Fruit fly (Drosophila melanogaster) whole organism, embryonic: Measurements from ENCODE around the gene lectin-28C.
A peak's percentile ranks its signal among the peaks of the same experiment; 100 is the strongest.

ENCODE experiments used
- B-H1 ChIP-seq: fragments of 200-800 bp; sonication (Bioruptor generic); IDR thresholded peaks from 3 replicates; pipeline ENCODE4 v1.3.6; 2022; ENCODE audit warnings: missing biosample characterization, missing genetic modification characterization
- Blimp-1 ChIP-seq: fragments of 200-800 bp; sonication (Bioruptor generic); optimal IDR thresholded peaks from 3 replicates; lab custom pipeline; 2018; ENCODE audit warnings: missing biosample characterization, missing genetic modification characterization, mild to moderate bottlenecking, moderate library complexity, missing genetic modification reagents
- CG1024 ChIP-seq: fragments of 200-800 bp; sonication (Bioruptor generic); IDR thresholded peaks from 2 replicates; pipeline ENCODE4 v1.3.6; 2022; ENCODE audit warnings: missing biosample characterization, missing genetic modification characterization
- CG14710 ChIP-seq: fragments of 200-800 bp; sonication (Bioruptor generic); optimal IDR thresholded peaks from 3 replicates; lab custom pipeline; 2019; ENCODE audit warnings: missing biosample characterization, mild to moderate bottlenecking, missing genetic modification characterization, moderate library complexity
- CG14965 ChIP-seq: fragments of 200-800 bp; sonication (Bioruptor generic); optimal IDR thresholded peaks from 2 replicates; lab custom pipeline; 2016; ENCODE audit warnings: missing biosample characterization, missing genetic modification characterization, borderline replicate concordance
- CG15514 ChIP-seq: fragments of 200-800 bp; sonication (Bioruptor generic); optimal IDR thresholded peaks from 3 replicates; lab custom pipeline; 2017; ENCODE audit warnings: missing biosample characterization, missing genetic modification characterization, mild to moderate bottlenecking, moderate library complexity, missing genetic modification reagents
- CG1647 ChIP-seq: fragments of 200-800 bp; sonication (Bioruptor generic); optimal IDR thresholded peaks from 3 replicates; lab custom pipeline; 2016; ENCODE audit warnings: missing biosample characterization, missing genetic modification characterization
- CG17186 ChIP-seq: fragments of 200-800 bp; sonication (Bioruptor generic); optimal IDR thresholded peaks from 3 replicates; lab custom pipeline; 2017; ENCODE audit warnings: missing biosample characterization, missing genetic modification reagents, missing genetic modification characterization
- CG33213 ChIP-seq: fragments of 200-800 bp; sonication (Bioruptor generic); optimal IDR thresholded peaks from 3 replicates; lab custom pipeline; 2016; ENCODE audit warnings: missing biosample characterization, missing genetic modification characterization
- CG4328 ChIP-seq: fragments of 200-800 bp; sonication (Bioruptor generic); optimal IDR thresholded peaks from 3 replicates; lab custom pipeline; 2017; ENCODE audit warnings: missing biosample characterization, missing genetic modification reagents, missing genetic modification characterization
- CG4730 ChIP-seq: fragments of 200-800 bp; sonication (Bioruptor generic); IDR thresholded peaks from 2 replicates; pipeline ENCODE4 v1.3.6; 2022; ENCODE audit warnings: missing biosample characterization, missing genetic modification characterization
- CG7839 ChIP-seq: fragments of 200-800 bp; sonication (Bioruptor generic); optimal IDR thresholded peaks from 3 replicates; lab custom pipeline; 2018; ENCODE audit warnings: missing biosample characterization, mild to moderate bottlenecking, missing genetic modification characterization, moderate library complexity
- D19A ChIP-seq: fragments of 200-800 bp; optimal IDR thresholded peaks from 3 replicates; lab custom pipeline; 2019; ENCODE audit warnings: missing biosample characterization, mild to moderate bottlenecking, missing genetic modification characterization, moderate library complexity
- Dbx ChIP-seq: fragments of 200-800 bp; sonication (Bioruptor generic); IDR thresholded peaks from 3 replicates; pipeline ENCODE4 v1.3.6; 2022; ENCODE audit warnings: missing biosample characterization, missing genetic modification characterization
- Dp ChIP-seq: fragments of 200-800 bp; sonication (Bioruptor generic); optimal IDR thresholded peaks from 2 replicates; lab custom pipeline; 2018; ENCODE audit warnings: missing biosample characterization, mild to moderate bottlenecking, missing genetic modification characterization, moderate library complexity
- E2f1 ChIP-seq: fragments of 200-800 bp; sonication (Bioruptor generic); IDR thresholded peaks from 2 replicates; pipeline ENCODE4 v1.3.6; 2022; ENCODE audit warnings: missing biosample characterization, missing genetic modification characterization
- Fer1 ChIP-seq: fragments of 200-800 bp; sonication (Bioruptor generic); optimal IDR thresholded peaks from 2 replicates; lab custom pipeline; 2017; ENCODE audit warnings: missing biosample characterization, mild to moderate bottlenecking, missing genetic modification characterization
- Gug ChIP-seq: fragments of 200-800 bp; sonication (Bioruptor generic); IDR thresholded peaks from 4 replicates; pipeline ENCODE4 v1.3.6; 2022; ENCODE audit warnings: missing biosample characterization, missing genetic modification characterization
- HLH4C ChIP-seq: fragments of 200-800 bp; sonication (Bioruptor generic); IDR thresholded peaks from 3 replicates; pipeline ENCODE4 v1.3.6; 2022; ENCODE audit warnings: missing biosample characterization, missing genetic modification characterization; ENCODE audit not compliant: partially characterized antibody
- Hand ChIP-seq: fragments of 200-800 bp; sonication (Bioruptor generic); optimal IDR thresholded peaks from 2 replicates; lab custom pipeline; 2017; ENCODE audit warnings: mild to moderate bottlenecking, missing biosample characterization, missing genetic modification reagents, missing genetic modification characterization
- Neu2 ChIP-seq: fragments of 200-800 bp; sonication (Bioruptor generic); optimal IDR thresholded peaks from 3 replicates; lab custom pipeline; 2016; ENCODE audit warnings: missing biosample characterization, missing genetic modification characterization, borderline replicate concordance
- Pdp1 ChIP-seq, 2 experiments: fragments of 200-800 bp; sonication (Bioruptor generic); optimal IDR thresholded peaks; 3 replicates each; lab custom pipeline; 2016; ENCODE audit warnings: missing biosample characterization in 2 of 2, missing genetic modification characterization in 2 of 2, mild to moderate bottlenecking in 1 of 2, moderate library complexity in 1 of 2
- Scr ChIP-seq: fragments of 200-800 bp; sonication (Bioruptor generic); IDR thresholded peaks from 2 replicates; pipeline ENCODE4 v1.3.6; 2022; ENCODE audit warnings: missing biosample characterization, missing genetic modification characterization; ENCODE audit not compliant: partially characterized antibody
- Sin3A ChIP-seq: fragments of >200 bp; optimal IDR thresholded peaks from 2 replicates; lab custom pipeline; 2018
- TFAM ChIP-seq: fragments of 200-800 bp; sonication (Bioruptor generic); optimal IDR thresholded peaks from 2 replicates; lab custom pipeline; 2017; ENCODE audit warnings: missing biosample characterization, missing genetic modification characterization, inconsistent platforms
- Xbp1 ChIP-seq: fragments of 200-800 bp; sonication (Bioruptor generic); optimal IDR thresholded peaks from 3 replicates; lab custom pipeline; 2016; ENCODE audit warnings: missing biosample characterization, mild to moderate bottlenecking, missing genetic modification characterization
- abd-A ChIP-seq: fragments of 200-800 bp; sonication (Bioruptor generic); optimal IDR thresholded peaks from 3 replicates; lab custom pipeline; 2019; ENCODE audit warnings: missing biosample characterization, mild to moderate bottlenecking, missing genetic modification characterization, moderate library complexity
- al ChIP-seq: fragments of 200-800 bp; sonication (Bioruptor generic); IDR thresholded peaks from 2 replicates; pipeline ENCODE4 v1.3.6; 2022; ENCODE audit warnings: missing biosample characterization, missing genetic modification characterization
- ap ChIP-seq: fragments of 200-800 bp; sonication (Bioruptor generic); IDR thresholded peaks from 2 replicates; pipeline ENCODE4 v1.3.6; 2022; ENCODE audit warnings: missing biosample characterization, missing genetic modification characterization
- bab2 ChIP-seq: fragments of 200-800 bp; sonication (Bioruptor generic); optimal IDR thresholded peaks from 2 replicates; lab custom pipeline; 2016; ENCODE audit warnings: missing biosample characterization, missing genetic modification characterization
- bowl ChIP-seq: fragments of 200-800 bp; sonication (Bioruptor generic); IDR thresholded peaks from 2 replicates; pipeline ENCODE4 v1.3.6; 2022; ENCODE audit warnings: missing biosample characterization, missing genetic modification characterization
- cg ChIP-seq: fragments of 200-800 bp; sonication (Bioruptor generic); optimal IDR thresholded peaks from 3 replicates; lab custom pipeline; 2019; ENCODE audit warnings: missing biosample characterization, mild to moderate bottlenecking, missing genetic modification characterization, moderate library complexity
- chm ChIP-seq: fragments of 200-800 bp; sonication (Bioruptor generic); IDR thresholded peaks from 2 replicates; pipeline ENCODE4 v1.3.6; 2022; ENCODE audit warnings: missing biosample characterization, missing genetic modification characterization
- corto ChIP-seq: fragments of 200-800 bp; sonication (Bioruptor generic); optimal IDR thresholded peaks from 2 replicates; lab custom pipeline; 2016; ENCODE audit warnings: missing biosample characterization, mild to moderate bottlenecking, missing genetic modification characterization, moderate library complexity
- esg ChIP-seq: fragments of 200-800 bp; sonication (Bioruptor generic); conservative IDR thresholded peaks from 2 replicates; pipeline ENCODE4 v1.3.6; 2022; ENCODE audit warnings: missing biosample characterization, missing genetic modification characterization
- ewg ChIP-seq: fragments of 200-800 bp; sonication (Bioruptor generic); optimal IDR thresholded peaks from 3 replicates; lab custom pipeline; 2017; ENCODE audit warnings: mild to moderate bottlenecking, missing biosample characterization, missing genetic modification reagents, missing genetic modification characterization
- klu ChIP-seq: fragments of 200-800 bp; sonication (Bioruptor generic); IDR thresholded peaks from 2 replicates; pipeline ENCODE4 v1.3.6; 2022; ENCODE audit warnings: missing biosample characterization, missing genetic modification characterization
- lbe ChIP-seq: fragments of 200-800 bp; sonication (Bioruptor generic); optimal IDR thresholded peaks from 2 replicates; lab custom pipeline; 2016; ENCODE audit warnings: missing biosample characterization, mild to moderate bottlenecking, missing genetic modification characterization
- mam ChIP-seq: fragments of 200-800 bp; sonication (Bioruptor generic); optimal IDR thresholded peaks from 3 replicates; lab custom pipeline; 2016; ENCODE audit warnings: missing biosample characterization, missing genetic modification characterization
- otp ChIP-seq: fragments of 200-800 bp; sonication (Bioruptor generic); IDR thresholded peaks from 3 replicates; pipeline ENCODE4, ENCODE4 v1.3.6; 2022; ENCODE audit warnings: missing biosample characterization, missing genetic modification characterization
- pfk ChIP-seq: fragments of 200-800 bp; sonication (Bioruptor generic); optimal IDR thresholded peaks from 2 replicates; lab custom pipeline; 2018; ENCODE audit warnings: missing biosample characterization, mild to moderate bottlenecking, missing genetic modification characterization, moderate library complexity
- psq ChIP-seq: fragments of 200-800 bp; sonication (Bioruptor generic); optimal IDR thresholded peaks from 2 replicates; lab custom pipeline; 2017; ENCODE audit warnings: missing biosample characterization, missing genetic modification characterization
- salm ChIP-seq: fragments of 200-800 bp; sonication (Bioruptor generic); optimal IDR thresholded peaks from 2 replicates; lab custom pipeline; 2018; ENCODE audit warnings: missing biosample characterization, mild to moderate bottlenecking, missing genetic modification characterization
- stc ChIP-seq: fragments of 200-800 bp; sonication (Bioruptor generic); IDR thresholded peaks from 2 replicates; pipeline ENCODE4 v1.3.6; 2022; ENCODE audit warnings: missing biosample characterization, missing genetic modification characterization
- tap ChIP-seq: fragments of 200-800 bp; optimal IDR thresholded peaks from 3 replicates; lab custom pipeline; 2019; ENCODE audit warnings: missing biosample characterization, mild to moderate bottlenecking, missing genetic modification characterization, moderate library complexity
- toy ChIP-seq: fragments of 200-800 bp; sonication (Bioruptor generic); IDR thresholded peaks from 2 replicates; pipeline ENCODE4 v1.3.6; 2022; ENCODE audit warnings: missing biosample characterization, missing genetic modification characterization
- tup ChIP-seq: fragments of 200-800 bp; sonication (Bioruptor generic); optimal IDR thresholded peaks from 2 replicates; lab custom pipeline; 2016; ENCODE audit warnings: missing biosample characterization, mild to moderate bottlenecking, missing genetic modification characterization, moderate library complexity

Gene lectin-28C

DNA sequence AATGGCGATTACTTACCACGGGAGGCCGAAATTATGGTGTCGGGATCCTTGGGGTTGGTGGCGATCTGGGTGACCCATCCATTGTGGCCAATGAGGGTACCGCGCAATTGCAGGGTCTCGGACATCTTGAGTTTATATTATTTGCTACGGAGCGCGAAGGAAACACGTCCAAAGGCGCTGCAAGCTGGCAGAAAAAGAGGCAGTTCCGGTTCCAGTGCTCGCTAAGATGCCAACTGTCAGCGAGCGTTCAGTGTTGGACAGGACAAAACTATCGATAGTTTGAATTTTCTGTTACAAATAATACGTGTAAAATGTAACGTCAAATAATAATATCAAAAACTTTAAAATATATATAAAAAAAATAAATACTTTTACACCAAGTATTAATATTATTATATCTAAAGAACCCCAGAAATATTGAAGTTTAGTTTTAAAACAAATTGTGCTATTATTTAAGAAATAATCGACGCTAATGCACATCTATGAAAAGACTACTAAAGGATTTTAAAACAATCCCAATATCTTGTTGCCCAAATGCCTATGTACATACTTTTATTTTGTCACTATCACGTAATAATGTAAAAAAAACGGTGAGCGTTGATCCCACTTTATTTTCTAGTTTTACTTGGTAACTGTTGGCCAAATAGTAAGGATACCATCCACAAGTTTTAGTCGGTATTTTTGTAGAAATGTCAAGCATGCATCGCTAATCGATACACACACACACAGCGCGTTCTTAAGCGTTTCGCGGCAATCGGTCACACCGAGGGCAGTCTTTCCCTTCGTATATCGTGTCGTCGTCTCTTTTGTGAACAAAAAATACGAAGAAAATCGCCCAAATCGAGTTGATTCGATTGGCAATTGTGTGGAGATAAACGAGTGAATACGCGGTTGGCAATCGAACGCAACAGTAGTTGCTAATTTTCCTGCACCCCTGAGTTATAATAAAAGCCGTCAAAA is 29.6 kb upstream of the lectin-28C start, which contains the start of the genes Rack1 and mts (continued):
- TF ChIP-seq TFAM (GFP tag; lab: Kevin White, UChicago) (peak; percentile 15), CG15514 (peak; percentile 96), CG14965 (GFP tag; lab: Kevin White, UChicago) (no peak), Sin3A (peak; percentile 24), E2f1 (GFP tag; lab: Robert Waterston, UW) (peak; percentile 64), Xbp1 (GFP tag; lab: Kevin White, UChicago) (peak; percentile 82), chm (GFP tag; lab: Robert Waterston, UW) (peak; percentile 92), corto (GFP tag; lab: Kevin White, UChicago) (peak; percentile 37), Hand (GFP tag; lab: Kevin White, UChicago) (peak; percentile 75), HLH4C (GFP tag; lab: Robert Waterston, UW) (peak; percentile 55), Dbx (peak; percentile 93), CG1024 (GFP tag; lab: Robert Waterston, UW) (peak; percentile 56; the same call in 1 of the 2 replicates), CG4328 (GFP tag; lab: Kevin White, UChicago) (peak; percentile 79), psq (GFP tag; lab: Kevin White, UChicago) (peak; percentile 57), Scr (GFP tag; lab: Robert Waterston, UW) (peak; percentile 56; the same call in 1 of the 2 replicates), CG14710 (tag; lab: Kevin White, UChicago) (peak; percentile 60), Neu2 (no peak), toy (GFP tag; lab: Robert Waterston, UW) (peak; percentile 37; the same call in 1 of the 2 replicates), ewg (GFP tag; lab: Kevin White, UChicago) (peak; percentile 73), esg (GFP tag; lab: Robert Waterston, UW) (no peak), tup (GFP tag; lab: Kevin White, UChicago) (peak; percentile 64), cg (GFP tag; lab: Kevin White, UChicago) (no peak), Fer1 (GFP tag; lab: Kevin White, UChicago) (peak; percentile 90), al (GFP tag; lab: Robert Waterston, UW) (peak; percentile 55; the same call in 1 of the 2 replicates), Pdp1 (GFP tag; optimal IDR thresholded peaks at IDR 0.05; lab: Kevin White, UChicago) (peak; percentile 48 to 63), ap (GFP tag; lab: Robert Waterston, UW) (peak; percentile 74; the same call in 1 of the 2 replicates), mam (peak; percentile 60), salm (peak; percentile 75), bab2 (peak; percentile 40), lbe (GFP tag; lab: Kevin White, UChicago) (peak; percentile 73), bowl (GFP tag; lab: Robert Waterston, UW) (peak; percentile 32; the same call in 1 of the 2 replicates), CG4730 (GFP tag; lab: Robert Waterston, UW) (peak; percentile 59), Blimp-1 (peak; percentile 28), Dp (peak; percentile 29), pfk (GFP tag; lab: Kevin White, UChicago) (peak; percentile 80), CG1647 (GFP tag; lab: Kevin White, UChicago) (peak; percentile 42), D19A (peak; percentile 8), Gug (peak; percentile 63), tap (tag; lab: Kevin White, UChicago) (peak; percentile 76), CG7839 (peak; percentile 82), stc (GFP tag; lab: Robert Waterston, UW) (peak; percentile 82), CG17186 (GFP tag; lab: Kevin White, UChicago) (peak; percentile 57), B-H1 (GFP tag; lab: Robert Waterston, UW) (peak; percentile 54; the same call in 2 of the 3 replicates), CG33213 (GFP tag; lab: Kevin White, UChicago) (peak; percentile 81), abd-A (no peak), klu (GFP tag; lab: Robert Waterston, UW) (peak; percentile 40; the same call in 1 of the 2 replicates), otp (GFP tag; lab: Robert Waterston, UW) (peak; percentile 89)
